Fruit fly (Drosophila melanogaster) whole organism, prepupa: ENCODE data around the gene CG17801.

Experiments used
- Blimp-1 ChIP-seq: fragments of 200-800 bp; sonication (Bioruptor generic); optimal IDR thresholded peaks from 3 replicates; lab custom pipeline; 2017; ENCODE audit warnings: missing biosample characterization, missing genetic modification characterization, mild to moderate bottlenecking, moderate library complexity, missing genetic modification reagents
- CG10669 ChIP-seq: fragments of 200-800 bp; sonication (Bioruptor generic); optimal IDR thresholded peaks from 3 replicates; lab custom pipeline; 2018; ENCODE audit warnings: missing biosample characterization, mild to moderate bottlenecking, missing genetic modification characterization, moderate library complexity
- CG11294 ChIP-seq: fragments of 200-800 bp; sonication (Bioruptor generic); IDR thresholded peaks from 2 replicates; pipeline ENCODE4 v1.3.6; 2022; ENCODE audit warnings: missing biosample characterization, missing genetic modification characterization
- CG11762 ChIP-seq: fragments of 200-800 bp; sonication (Bioruptor generic); optimal IDR thresholded peaks from 3 replicates; lab custom pipeline; 2016; ENCODE audit warnings: missing biosample characterization, missing genetic modification characterization; ENCODE audit not compliant: insufficient read depth
- CG11902 ChIP-seq: fragments of 200-800 bp; sonication (Bioruptor generic); optimal IDR thresholded peaks from 3 replicates; lab custom pipeline; 2016; ENCODE audit warnings: missing biosample characterization, missing genetic modification characterization
- CG15336 ChIP-seq: fragments of 200-800 bp; sonication (Bioruptor generic); IDR thresholded peaks from 2 replicates; pipeline ENCODE4 v1.3.6; 2022; ENCODE audit warnings: missing biosample characterization, missing genetic modification characterization
- CG1621 ChIP-seq: fragments of 200-800 bp; sonication (Bioruptor generic); optimal IDR thresholded peaks from 3 replicates; lab custom pipeline; 2018; ENCODE audit warnings: missing biosample characterization, mild to moderate bottlenecking, missing genetic modification characterization
- CG16779 ChIP-seq: fragments of 200-800 bp; sonication (Bioruptor generic); optimal IDR thresholded peaks from 3 replicates; lab custom pipeline; 2017; ENCODE audit warnings: missing biosample characterization, mild to moderate bottlenecking, missing genetic modification characterization
- CG3032 ChIP-seq: fragments of 200-800 bp; optimal IDR thresholded peaks from 2 replicates; lab custom pipeline; 2019; ENCODE audit warnings: missing biosample characterization, mild to moderate bottlenecking, missing genetic modification characterization, moderate library complexity
- CG31627 ChIP-seq: fragments of 200-800 bp; sonication (Bioruptor generic); optimal IDR thresholded peaks from 3 replicates; lab custom pipeline; 2016; ENCODE audit warnings: missing biosample characterization, missing genetic modification characterization
- CG32006 ChIP-seq: fragments of 200-800 bp; sonication (Bioruptor generic); optimal IDR thresholded peaks from 3 replicates; lab custom pipeline; 2017; ENCODE audit warnings: missing biosample characterization, mild to moderate bottlenecking, missing genetic modification characterization
- CG34406 ChIP-seq: fragments of 200-800 bp; sonication (Bioruptor generic); optimal IDR thresholded peaks from 3 replicates; lab custom pipeline; 2016; ENCODE audit warnings: missing biosample characterization, missing genetic modification characterization
- CG4318 ChIP-seq: fragments of 200-800 bp; sonication (Bioruptor generic); optimal IDR thresholded peaks from 3 replicates; lab custom pipeline; 2017; ENCODE audit warnings: missing biosample characterization, mild to moderate bottlenecking, missing genetic modification characterization
- CG6163 ChIP-seq: fragments of 200-800 bp; sonication (Bioruptor generic); IDR thresholded peaks from 3 replicates; pipeline ENCODE4 v1.3.6; 2022; ENCODE audit warnings: missing biosample characterization, missing genetic modification characterization
- CG6276 ChIP-seq: fragments of 200-800 bp; sonication (Bioruptor generic); optimal IDR thresholded peaks from 2 replicates; lab custom pipeline; 2017; ENCODE audit warnings: missing biosample characterization, mild to moderate bottlenecking, missing genetic modification characterization
- CG6792 ChIP-seq: fragments of 200-800 bp; sonication (Bioruptor generic); optimal IDR thresholded peaks from 3 replicates; lab custom pipeline; 2016; ENCODE audit warnings: missing biosample characterization, missing genetic modification characterization
- CG6854 ChIP-seq: fragments of 200-800 bp; sonication (Bioruptor generic); optimal IDR thresholded peaks from 2 replicates; lab custom pipeline; 2017; ENCODE audit warnings: missing biosample characterization, mild to moderate bottlenecking, missing genetic modification characterization
- CG8319 ChIP-seq: fragments of 200-800 bp; sonication (Bioruptor generic); optimal IDR thresholded peaks from 3 replicates; lab custom pipeline; 2016; ENCODE audit warnings: missing biosample characterization, missing genetic modification characterization
- Eip75B ChIP-seq: fragments of 200-800 bp; sonication (Bioruptor generic); optimal IDR thresholded peaks from 3 replicates; lab custom pipeline; 2016; ENCODE audit warnings: missing biosample characterization, missing genetic modification characterization
- Eip78C ChIP-seq: fragments of 200-800 bp; sonication (Bioruptor generic); peaks from one replicate; lab custom pipeline; 2016; ENCODE audit warnings: missing biosample characterization, missing genetic modification characterization
- Ets21C ChIP-seq: fragments of 200-800 bp; sonication (Bioruptor generic); optimal IDR thresholded peaks from 3 replicates; lab custom pipeline; 2016; ENCODE audit warnings: missing biosample characterization, missing genetic modification characterization
- Ets96B ChIP-seq: fragments of 200-800 bp; optimal IDR thresholded peaks from 2 replicates; lab custom pipeline; 2019; ENCODE audit warnings: missing biosample characterization, mild to moderate bottlenecking, missing genetic modification characterization, moderate library complexity
- Gug ChIP-seq: fragments of 200-800 bp; sonication (Bioruptor generic); IDR thresholded peaks from 2 replicates; pipeline ENCODE4 v1.3.6; 2022; ENCODE audit warnings: missing biosample characterization, missing genetic modification characterization
- Hr38 ChIP-seq: sonication (Bioruptor generic); optimal IDR thresholded peaks from 2 replicates; lab custom pipeline; 2016; ENCODE audit warnings: missing biosample characterization, missing genetic modification characterization
- Hr39 ChIP-seq: fragments of 200-800 bp; sonication (Bioruptor generic); optimal IDR thresholded peaks from 2 replicates; lab custom pipeline; 2016; ENCODE audit warnings: missing biosample characterization, missing genetic modification characterization
- Met ChIP-seq: fragments of 200-800 bp; sonication (Bioruptor generic); optimal IDR thresholded peaks from 3 replicates; lab custom pipeline; 2016; ENCODE audit warnings: missing biosample characterization, missing genetic modification characterization
- Smox ChIP-seq: fragments of 200-800 bp; sonication (Bioruptor generic); optimal IDR thresholded peaks from 3 replicates; lab custom pipeline; 2016; ENCODE audit warnings: missing biosample characterization, missing genetic modification characterization
- Sox102F ChIP-seq: fragments of 200-800 bp; sonication (Bioruptor generic); optimal IDR thresholded peaks from 2 replicates; lab custom pipeline; 2016; ENCODE audit warnings: missing biosample characterization, mild to moderate bottlenecking, missing genetic modification characterization
- achi ChIP-seq: fragments of 200-800 bp; sonication (Bioruptor generic); optimal IDR thresholded peaks from 3 replicates; lab custom pipeline; 2016; ENCODE audit warnings: missing biosample characterization, missing genetic modification characterization
- acj6 ChIP-seq: fragments of 200-800 bp; sonication (Bioruptor generic); optimal IDR thresholded peaks from 3 replicates; lab custom pipeline; 2016; ENCODE audit warnings: missing biosample characterization, missing genetic modification characterization
- cyc ChIP-seq: fragments of 200-800 bp; sonication (Bioruptor generic); optimal IDR thresholded peaks from 3 replicates; lab custom pipeline; 2016; ENCODE audit warnings: missing biosample characterization, missing genetic modification characterization
- dac ChIP-seq: fragments of 200-800 bp; sonication (Bioruptor generic); optimal IDR thresholded peaks from 2 replicates; lab custom pipeline; 2017; ENCODE audit warnings: missing biosample characterization, mild to moderate bottlenecking, missing genetic modification characterization
- dsx ChIP-seq: fragments of 200-800 bp; optimal IDR thresholded peaks from 3 replicates; lab custom pipeline; 2019; ENCODE audit warnings: missing biosample characterization, mild to moderate bottlenecking, missing genetic modification characterization, moderate library complexity; ENCODE audit not compliant: poor library complexity, severe bottlenecking
- esn ChIP-seq: fragments of 200-800 bp; sonication (Bioruptor generic); optimal IDR thresholded peaks from 2 replicates; lab custom pipeline; 2016; ENCODE audit warnings: missing biosample characterization, mild to moderate bottlenecking, missing genetic modification characterization, moderate library complexity
- fd59A ChIP-seq: fragments of 200-800 bp; sonication (Bioruptor generic); optimal IDR thresholded peaks from 2 replicates; lab custom pipeline; 2017; ENCODE audit warnings: missing biosample characterization, mild to moderate bottlenecking, missing genetic modification characterization, missing genetic modification reagents
- fd85E ChIP-seq: fragments of 200-800 bp; sonication (Bioruptor generic); optimal IDR thresholded peaks from 3 replicates; lab custom pipeline; 2016; ENCODE audit warnings: missing biosample characterization, missing genetic modification characterization
- fkh ChIP-seq: fragments of 200-800 bp; sonication (Bioruptor generic); optimal IDR thresholded peaks from 3 replicates; lab custom pipeline; 2017; ENCODE audit warnings: missing biosample characterization, mild to moderate bottlenecking, missing genetic modification characterization, moderate library complexity
- net ChIP-seq: fragments of 200-800 bp; sonication (Bioruptor generic); optimal IDR thresholded peaks from 3 replicates; lab custom pipeline; 2016; ENCODE audit warnings: missing biosample characterization, missing genetic modification characterization
- salr ChIP-seq, 2 experiments: fragments of 200-800 bp; sonication (Bioruptor generic); optimal IDR thresholded peaks; 3 replicates each; lab custom pipeline; 2016 to 2018; ENCODE audit warnings: missing biosample characterization in 2 of 2, missing genetic modification characterization in 2 of 2, mild to moderate bottlenecking in 1 of 2
- spab ChIP-seq: fragments of 200-800 bp; sonication (Bioruptor generic); optimal IDR thresholded peaks from 2 replicates; lab custom pipeline; 2017; ENCODE audit warnings: missing biosample characterization, mild to moderate bottlenecking, missing genetic modification characterization, missing genetic modification reagents
- ss ChIP-seq, 2 experiments: fragments of 200-800 bp; sonication (Bioruptor generic); optimal IDR thresholded peaks; 2 replicates in 1 of 2; 3 replicates in 1 of 2; lab custom pipeline; 2017 to 2018; ENCODE audit warnings: mild to moderate bottlenecking in 2 of 2, missing biosample characterization in 2 of 2, missing genetic modification characterization in 2 of 2, moderate library complexity in 1 of 2

CG17801 gene

DNA sequence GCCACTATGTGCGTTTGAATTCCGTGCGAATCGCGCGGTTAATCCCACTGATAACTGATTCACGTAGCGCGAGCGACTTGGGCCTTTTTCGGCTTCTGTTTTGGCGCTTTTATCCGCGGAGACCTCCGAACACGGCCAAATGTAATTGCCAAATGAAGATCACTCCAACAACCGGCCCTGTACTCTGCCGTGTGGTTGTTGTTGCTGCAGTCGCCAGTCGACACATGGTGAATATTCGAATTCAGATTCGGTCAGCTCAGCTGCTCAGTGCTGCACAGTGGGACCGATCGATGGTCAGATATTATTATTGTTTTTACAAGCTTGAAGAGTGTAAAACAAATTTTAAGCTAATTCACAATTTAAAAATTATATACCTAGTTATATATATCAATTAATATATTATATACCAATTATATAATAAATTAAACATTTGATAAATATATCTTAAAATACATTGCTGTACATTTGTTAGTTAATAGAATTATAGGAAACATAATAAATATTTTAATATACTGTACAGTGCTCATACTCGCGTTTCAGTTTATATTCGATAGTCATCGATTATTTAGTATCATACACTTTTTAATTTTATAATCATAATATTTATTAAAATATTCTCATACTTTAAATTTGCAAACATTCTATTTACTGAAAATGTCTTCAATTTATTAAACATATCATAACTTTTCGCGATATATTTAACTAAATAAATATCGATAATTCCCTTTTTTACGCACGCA is 12.4 kb downstream of the CG17801 start, which contains the start of gene CG43102 (continued):
- TF ChIP-seq CG3032: peak; percentile 45
- TF ChIP-seq fkh: no peak
- TF ChIP-seq CG16779 (tag; lab: Kevin White, UChicago): peak; percentile 11
- peak; percentile 42 for TF ChIP-seq CG31627 (GFP tag; lab: Kevin White, UChicago)
- peak; percentile 43 for TF ChIP-seq CG10669 (GFP tag; lab: Kevin White, UChicago)
- peak; percentile 92 for TF ChIP-seq Eip78C (GFP tag; lab: Kevin White, UChicago)
- peak; percentile 64 for TF ChIP-seq achi
- TF ChIP-seq Blimp-1 (GFP tag; lab: Kevin White, UChicago): peak; percentile 29
- TF ChIP-seq CG11294 (GFP tag; lab: Robert Waterston, UW): peak; percentile 54
- peak; percentile 11 for TF ChIP-seq dac
- TF ChIP-seq esn (GFP tag; lab: Kevin White, UChicago): peak; percentile 63
- peak; percentile 24 for TF ChIP-seq spab
- peak; percentile 75 for TF ChIP-seq Sox102F
- peak; percentile 36 for TF ChIP-seq CG8319 (GFP tag; lab: Kevin White, UChicago)
- peak; percentile 52 for TF ChIP-seq CG6792 (GFP tag; lab: Kevin White, UChicago)
- TF ChIP-seq CG6163: peak; percentile 88
- peak; percentile 27 for TF ChIP-seq CG11762 (GFP tag; lab: Kevin White, UChicago)
- TF ChIP-seq net: peak; percentile 74
- TF ChIP-seq CG4318 (GFP tag; lab: Kevin White, UChicago): peak; percentile 45
- TF ChIP-seq CG6854 (GFP tag; lab: Kevin White, UChicago): peak; percentile 58
- 0 out of 2 replicates have a peak, but pooled peaks have one; percentile 23 for TF ChIP-seq Gug (GFP tag; lab: Robert Waterston, UW)
- TF ChIP-seq ss (GFP tag; optimal IDR thresholded peaks at IDR 0.05; lab: Kevin White, UChicago): peak in 1 of 2 experiments; percentile 67
- peak; percentile 64 for TF ChIP-seq CG32006 (GFP tag; lab: Kevin White, UChicago)
- peak; percentile 29 for TF ChIP-seq CG1621
- no peak for TF ChIP-seq fd59A (GFP tag; lab: Kevin White, UChicago)
- no peak for TF ChIP-seq Hr38 (GFP tag; lab: Kevin White, UChicago)
- no peak for TF ChIP-seq fd85E (GFP tag; lab: Kevin White, UChicago)
- TF ChIP-seq Hr39 (GFP tag; lab: Kevin White, UChicago): peak; percentile 58
- TF ChIP-seq CG15336: peak; percentile 71
- TF ChIP-seq CG6276 (GFP tag; lab: Kevin White, UChicago): no peak
- peak; percentile 22 for TF ChIP-seq cyc (GFP tag; lab: Kevin White, UChicago)
- peak; percentile 69 for TF ChIP-seq Met
- peak; percentile 74 for TF ChIP-seq CG34406
- TF ChIP-seq CG11902 (GFP tag; lab: Kevin White, UChicago): peak; percentile 70
- peak; percentile 29 for TF ChIP-seq Ets21C (GFP tag; lab: Kevin White, UChicago)
- peak in 1 of 2 experiments; percentile 50 for TF ChIP-seq salr (GFP tag; optimal IDR thresholded peaks at IDR 0.05; lab: Kevin White, UChicago)
- TF ChIP-seq acj6 (GFP tag; lab: Kevin White, UChicago): peak; percentile 73
- TF ChIP-seq Eip75B (GFP tag; lab: Kevin White, UChicago): peak; percentile 4
- TF ChIP-seq Ets96B (tag; lab: Kevin White, UChicago): peak; percentile 60
- TF ChIP-seq dsx (GFP tag; lab: Kevin White, UChicago): peak; percentile 65
- peak; percentile 39 for TF ChIP-seq Smox (GFP tag; lab: Kevin White, UChicago)
- TF ChIP-seq, all 60 proteins: peak for 55
